Worm (Caenorhabditis elegans) whole organism, L1 larva: ENCODE measurements around the gene C49C3.11.

Source experiments
- C04F5.9 ChIP-seq: sonication (generic microtip); optimal IDR thresholded peaks from 2 replicates; lab custom pipeline; 2016; ENCODE audit warnings: missing genetic modification characterization, missing compliant biosample characterization
- C16A3.4 ChIP-seq: fragments of 150-350 bp; optimal IDR thresholded peaks from 2 replicates; lab custom pipeline; 2014; ENCODE audit warnings: missing biosample characterization, missing genetic modification characterization
- aha-1 ChIP-seq: fragments of 150-350 bp; optimal IDR thresholded peaks from 2 replicates; lab custom pipeline; 2014; ENCODE audit warnings: missing biosample characterization, missing genetic modification characterization
- aly-2 ChIP-seq: fragments of 150-350 bp; optimal IDR thresholded peaks from 2 replicates; lab custom pipeline; 2014; ENCODE audit warnings: missing biosample characterization, missing genetic modification characterization
- ama-1 ChIP-seq: fragments of 150-350 bp; optimal IDR thresholded peaks from 2 replicates; lab custom pipeline; 2014
- blmp-1 ChIP-seq: fragments of 150-350 bp; optimal IDR thresholded peaks from 2 replicates; lab custom pipeline; 2014; ENCODE audit warnings: missing biosample characterization, missing genetic modification characterization
- ceh-8 ChIP-seq: fragments of 200-800 bp; sonication (Bioruptor generic); optimal IDR thresholded peaks from 2 replicates; lab custom pipeline; 2018; ENCODE audit warnings: mild to moderate bottlenecking, missing genetic modification characterization, moderate library complexity, missing compliant biosample characterization
- ceh-82 ChIP-seq, 3 experiments: fragments of 150-350 bp in 1 of 3; sonication (generic microtip) in 2 of 3; optimal IDR thresholded peaks; 2 replicates each; lab custom pipeline; 2014 to 2017; ENCODE audit warnings: missing biosample characterization in 3 of 3, missing genetic modification characterization in 3 of 3
- ceh-88 ChIP-seq: fragments of 200-800 bp; sonication (Bioruptor generic); IDR thresholded peaks from 2 replicates; pipeline ENCODE4 v1.3.6; 2022; ENCODE audit warnings: missing genetic modification characterization, missing compliant biosample characterization
- dpl-1 ChIP-seq, 3 experiments: fragments of 150-350 bp in 2 of 3; sonication (generic microtip) in 1 of 3; optimal IDR thresholded peaks; 2 replicates each; lab custom pipeline; 2014 to 2017; ENCODE audit warnings: missing biosample characterization in 3 of 3, missing genetic modification characterization in 3 of 3, missing genetic modification reagents in 3 of 3
- efl-1 ChIP-seq, 4 experiments: fragments of 150-350 bp; optimal IDR thresholded peaks in 3 of 4; peaks in 1 of 4; 1 replicate in 1 of 4; 2 replicates in 3 of 4; lab custom pipeline; 2014; ENCODE audit warnings: missing biosample characterization in 2 of 4, missing genetic modification characterization in 2 of 4, missing genetic modification reagents in 2 of 4
- egl-27 ChIP-seq, 2 experiments: fragments of 150-350 bp in 1 of 2; sonication (generic microtip); optimal IDR thresholded peaks; 3 replicates each; lab custom pipeline; 2017 to 2018; ENCODE audit warnings: missing biosample characterization in 2 of 2, missing genetic modification characterization in 2 of 2, missing genetic modification reagents in 2 of 2
- elt-2 ChIP-seq: sonication (generic microtip); optimal IDR thresholded peaks from 2 replicates; lab custom pipeline; 2016; ENCODE audit warnings: missing genetic modification characterization, mild to moderate bottlenecking, inconsistent platforms, missing compliant biosample characterization, missing genetic modification reagents
- fkh-10 ChIP-seq: sonication (generic microtip); optimal IDR thresholded peaks from 2 replicates; lab custom pipeline; 2017; ENCODE audit warnings: missing biosample characterization, missing genetic modification reagents, missing genetic modification characterization
- fkh-4 ChIP-seq: sonication (generic microtip); optimal IDR thresholded peaks from 2 replicates; lab custom pipeline; 2016; ENCODE audit warnings: missing compliant biosample characterization, missing genetic modification characterization, borderline replicate concordance
- fkh-8 ChIP-seq: sonication (generic microtip); optimal IDR thresholded peaks from 2 replicates; lab custom pipeline; 2016; ENCODE audit warnings: mild to moderate bottlenecking, missing genetic modification characterization, missing compliant biosample characterization
- fos-1 ChIP-seq: fragments of 150-350 bp; optimal IDR thresholded peaks from 2 replicates; lab custom pipeline; 2014; ENCODE audit warnings: missing biosample characterization, missing genetic modification characterization
- hlh-17 ChIP-seq: fragments of 200-800 bp; sonication (Bioruptor generic); optimal IDR thresholded peaks from 2 replicates; lab custom pipeline; 2018; ENCODE audit warnings: missing genetic modification characterization, mild to moderate bottlenecking, missing compliant biosample characterization, moderate library complexity, borderline replicate concordance
- hpl-2 ChIP-seq: fragments of 150-350 bp; optimal IDR thresholded peaks from 2 replicates; lab custom pipeline; 2014; ENCODE audit warnings: missing biosample characterization, missing genetic modification reagents, missing genetic modification characterization
- isw-1 ChIP-seq: fragments of 200-800 bp; sonication (Bioruptor generic); IDR thresholded peaks from 2 replicates; pipeline ENCODE4 v1.3.6; 2022; ENCODE audit warnings: missing genetic modification characterization, missing compliant biosample characterization
- lin-14 ChIP-seq: fragments of 200-800 bp; sonication (Bioruptor generic); optimal IDR thresholded peaks from 2 replicates; lab custom pipeline; 2018; ENCODE audit warnings: mild to moderate bottlenecking, missing genetic modification characterization, moderate library complexity, missing compliant biosample characterization
- lin-15B ChIP-seq: fragments of 150-350 bp; sonication (generic microtip); optimal IDR thresholded peaks from 3 replicates; lab custom pipeline; 2014; ENCODE audit warnings: missing biosample characterization, missing genetic modification characterization
- lin-35 ChIP-seq, 2 experiments: fragments of 150-350 bp; optimal IDR thresholded peaks; 2 replicates each; lab custom pipeline; 2014; ENCODE audit warnings: missing biosample characterization in 2 of 2, missing genetic modification characterization in 2 of 2, missing genetic modification reagents in 2 of 2
- lsy-2 ChIP-seq, 2 experiments: fragments of 150-350 bp; optimal IDR thresholded peaks; 2 replicates each; lab custom pipeline; 2014; ENCODE audit warnings: missing biosample characterization in 2 of 2, missing genetic modification characterization in 2 of 2
- mef-2 ChIP-seq: fragments of 150-350 bp; optimal IDR thresholded peaks from 2 replicates; lab custom pipeline; 2014; ENCODE audit warnings: missing biosample characterization, missing genetic modification characterization
- mep-1 ChIP-seq: fragments of 150-350 bp; optimal IDR thresholded peaks from 2 replicates; lab custom pipeline; 2014; ENCODE audit warnings: missing biosample characterization, missing genetic modification characterization
- nhr-20 ChIP-seq: sonication (generic microtip); optimal IDR thresholded peaks from 2 replicates; lab custom pipeline; 2016; ENCODE audit warnings: mild to moderate bottlenecking, missing genetic modification characterization, missing compliant biosample characterization
- nhr-237 ChIP-seq: fragments of 150-350 bp; optimal IDR thresholded peaks from 2 replicates; lab custom pipeline; 2014; ENCODE audit warnings: missing biosample characterization, missing genetic modification characterization
- nhr-47 ChIP-seq: sonication (generic microtip); optimal IDR thresholded peaks from 2 replicates; lab custom pipeline; 2016; ENCODE audit warnings: mild to moderate bottlenecking, missing genetic modification characterization, moderate library complexity, missing compliant biosample characterization
- nhr-71 ChIP-seq: sonication (generic microtip); optimal IDR thresholded peaks from 2 replicates; lab custom pipeline; 2016; ENCODE audit warnings: mild to moderate bottlenecking, missing genetic modification characterization, moderate library complexity, missing compliant biosample characterization
- nhr-76 ChIP-seq: sonication (generic microtip); optimal IDR thresholded peaks from 2 replicates; lab custom pipeline; 2017; ENCODE audit warnings: missing biosample characterization, missing genetic modification characterization
- skn-1 ChIP-seq: fragments of 150-350 bp; optimal IDR thresholded peaks from 2 replicates; lab custom pipeline; 2014; ENCODE audit warnings: missing biosample characterization, missing genetic modification characterization
- snpc-4 ChIP-seq: fragments of 150-350 bp; optimal IDR thresholded peaks from 2 replicates; lab custom pipeline; 2014; ENCODE audit warnings: missing biosample characterization, missing genetic modification characterization
- snu-23 ChIP-seq: sonication (generic microtip); optimal IDR thresholded peaks from 2 replicates; lab custom pipeline; 2016; ENCODE audit warnings: missing genetic modification characterization, missing compliant biosample characterization
- unc-30 ChIP-seq: sonication (generic microtip); optimal IDR thresholded peaks from 2 replicates; lab custom pipeline; 2017; ENCODE audit warnings: missing biosample characterization, missing genetic modification characterization
- unc-62 ChIP-seq: fragments of 150-350 bp; optimal IDR thresholded peaks from 2 replicates; lab custom pipeline; 2014; ENCODE audit warnings: missing biosample characterization, missing genetic modification reagents, missing genetic modification characterization
- zip-4 ChIP-seq: fragments of 200-800 bp; sonication (Bioruptor generic); optimal IDR thresholded peaks from 2 replicates; lab custom pipeline; 2018; ENCODE audit warnings: mild to moderate bottlenecking, missing genetic modification characterization, moderate library complexity, missing compliant biosample characterization
- ztf-4 ChIP-seq: fragments of 150-350 bp; optimal IDR thresholded peaks from 2 replicates; lab custom pipeline; 2014; ENCODE audit warnings: missing biosample characterization, missing genetic modification characterization

C49C3.11 gene

ce11 chrIV:17316398-17316797 lies 27.2 kb upstream of the C49C3.11 start, which contains the start of gene C49C3.20:
C49C3.20 (minus strand) TSS chrIV:17316498.
- no peak for TF ChIP-seq nhr-237 (tag; lab: Kevin White, UChicago)
- TF ChIP-seq ama-1 (lab: Kevin White, UChicago) = no peak
- TF ChIP-seq skn-1 (tag; lab: Kevin White, UChicago) = no peak
- no peak for TF ChIP-seq snpc-4 (tag; lab: Kevin White, UChicago)
- no peak for TF ChIP-seq fkh-8 (tag; lab: Kevin White, UChicago)

ce11 chrIV:17320445-17320844 lies 23.1 kb upstream of the C49C3.11 start, which contains the start of gene C49C3.4:
C49C3.4 (plus strand) TSS chrIV:17320795.
- TF ChIP-seq elt-2 (tag; lab: Kevin White, UChicago) (peak; percentile 52), mep-1 (tag; lab: Kevin White, UChicago) (no peak), aha-1 (tag; lab: Kevin White, UChicago) (no peak), lin-35 (GFP tag; optimal IDR thresholded peaks at IDR 0.05; lab: Kevin White, UChicago) (peak in 1 of 2 experiments; percentile 4), ceh-82 (tag; optimal IDR thresholded peaks at IDR 0.05; lab: Kevin White, UChicago) (no peak), ceh-88 (no peak)

- no peak for TF ChIP-seq fkh-4 (tag; lab: Kevin White, UChicago)
- TF ChIP-seq ceh-82 (tag; optimal IDR thresholded peaks at IDR 0.05; lab: Kevin White, UChicago) = no peak
- peak; percentile 51 for TF ChIP-seq blmp-1
- peak; percentile 1 to 12 for TF ChIP-seq efl-1 (optimal IDR thresholded peaks at IDR 0.05; lab: Kevin White, UChicago)
- TF ChIP-seq efl-1 (GFP tag; optimal IDR thresholded peaks at IDR 0.05 in 1 of 2; lab: Kevin White, UChicago) = peak in 1 of 2 experiments; percentile 61
- TF ChIP-seq nhr-20 (tag; lab: Kevin White, UChicago) = no peak
- no peak for TF ChIP-seq C16A3.4
- peak in 1 of 2 experiments; percentile 30 for TF ChIP-seq lsy-2 (tag; optimal IDR thresholded peaks at IDR 0.05; lab: Kevin White, UChicago)
- no peak for TF ChIP-seq C04F5.9 (tag; lab: Kevin White, UChicago)
- no peak for TF ChIP-seq hpl-2 (GFP tag; lab: Kevin White, UChicago)
- TF ChIP-seq ceh-8 (GFP tag; lab: Kevin White, UChicago) = no peak
- TF ChIP-seq dpl-1 (GFP tag; optimal IDR thresholded peaks at IDR 0.05; lab: Kevin White, UChicago) = peak in 1 of 3 experiments; percentile 4
- no peak for TF ChIP-seq unc-30
These were observed 14.7 kb upstream of the C49C3.11 start, which contains the start of gene ceh-88 for ce11 chrIV:17328834-17329233. ceh-88 (plus strand) TSS chrIV:17329188.

- TF ChIP-seq mep-1 (tag; lab: Kevin White, UChicago) = peak; percentile 37
- TF ChIP-seq dpl-1 (GFP tag; optimal IDR thresholded peaks at IDR 0.05; lab: Kevin White, UChicago) = peak in 2 of 3 experiments; percentile 19 to 34
- TF ChIP-seq snu-23 = peak; percentile 24
- TF ChIP-seq nhr-71 (tag; lab: Kevin White, UChicago) = peak; percentile 28
- no peak for TF ChIP-seq ztf-4 (tag; lab: Kevin White, UChicago)
- TF ChIP-seq lsy-2 (tag; optimal IDR thresholded peaks at IDR 0.05; lab: Kevin White, UChicago) = peak; percentile 6 to 56
- TF ChIP-seq nhr-47 (tag; lab: Kevin White, UChicago) = peak; percentile 0
- no peak for TF ChIP-seq egl-27 (tag; optimal IDR thresholded peaks at IDR 0.05; lab: Kevin White, UChicago)
- TF ChIP-seq efl-1 (optimal IDR thresholded peaks at IDR 0.05; lab: Kevin White, UChicago) = peak; percentile 43 to 45
- peak; percentile 18 to 91 for TF ChIP-seq efl-1 (GFP tag; optimal IDR thresholded peaks at IDR 0.05 in 1 of 2; lab: Kevin White, UChicago)
- no peak for TF ChIP-seq nhr-76 (tag; lab: Kevin White, UChicago)
- TF ChIP-seq fkh-10 (GFP tag; lab: Kevin White, UChicago) = no peak
- TF ChIP-seq fos-1 (tag; lab: Kevin White, UChicago) = no peak
- no peak for TF ChIP-seq fkh-4 (tag; lab: Kevin White, UChicago)
- peak in 1 of 3 experiments; percentile 10 for TF ChIP-seq ceh-82 (tag; optimal IDR thresholded peaks at IDR 0.05; lab: Kevin White, UChicago)
- peak; percentile 7 for TF ChIP-seq lin-15B (tag; lab: Kevin White, UChicago)
- TF ChIP-seq zip-4 (GFP tag; lab: Kevin White, UChicago) = no peak
- peak; percentile 65 for TF ChIP-seq blmp-1
- no peak for TF ChIP-seq hlh-17 (GFP tag; lab: Kevin White, UChicago)
- TF ChIP-seq lin-35 (GFP tag; optimal IDR thresholded peaks at IDR 0.05; lab: Kevin White, UChicago) = peak in 1 of 2 experiments; percentile 27
- no peak for TF ChIP-seq ceh-8 (GFP tag; lab: Kevin White, UChicago)
- TF ChIP-seq lin-14 (GFP tag; lab: Kevin White, UChicago) = peak; percentile 18
- no peak for TF ChIP-seq nhr-237 (tag; lab: Kevin White, UChicago)
- TF ChIP-seq mef-2 (tag; lab: Kevin White, UChicago) = no peak
- no peak for TF ChIP-seq isw-1 (GFP tag; lab: Robert Waterston, UW)
- no peak for TF ChIP-seq aly-2 (tag; lab: Kevin White, UChicago)
- TF ChIP-seq unc-62 = no peak
These were observed 12.4 kb upstream of the C49C3.11 start, which contains the start of gene C49C3.6 for ce11 chrIV:17331100-17331577. C49C3.6 (plus strand) TSS chrIV:17331527.
